Fruit fly (Drosophila melanogaster): ENCODE data around the gene psidin.

The psidin gene

dm6 chr3R:19999474-19999873, 22.0 kb upstream of the psidin start (continued):
- TF ChIP-seq CG9437 (GFP tag; optimal IDR thresholded peaks at IDR 0.05) (peak; percentile 58), CG14860 (GFP tag; IDR thresholded peaks at IDR 0.05; ENCODE audit: partially characterized antibody) (no peak), psq (GFP tag; optimal IDR thresholded peaks at IDR 0.05) (peak; percentile 41), CG13894 (tag; optimal IDR thresholded peaks at IDR 0.05) (peak; percentile 63), Lhr (GFP tag; optimal IDR thresholded peaks at IDR 0.05) (peak; percentile 44), CrebB (tag; optimal IDR thresholded peaks at IDR 0.05) (peak; percentile 63), danr (GFP tag; IDR thresholded peaks at IDR 0.05) (no peak), CG6272 (GFP tag; IDR thresholded peaks at IDR 0.05) (peak; percentile 57; the same call in 1 of the 2 replicates), Mad (GFP tag; optimal IDR thresholded peaks at IDR 0.05) (no peak), ash1 (GFP tag; optimal IDR thresholded peaks at IDR 0.05) (no peak), CG30431 (GFP tag; optimal IDR thresholded peaks at IDR 0.05) (peak; percentile 28), Vsx1 (GFP tag; optimal IDR thresholded peaks at IDR 0.05) (peak; percentile 44), CG10979 (tag; optimal IDR thresholded peaks at IDR 0.05) (peak; percentile 88), Atf6 (GFP tag; IDR thresholded peaks at IDR 0.05) (peak; percentile 81), bab2 (GFP tag; optimal IDR thresholded peaks at IDR 0.05) (no peak), Dip2 (GFP tag; IDR thresholded peaks at IDR 0.05) (no peak), CG6683 (GFP tag; optimal IDR thresholded peaks at IDR 0.05) (peak; percentile 66), tap (tag; optimal IDR thresholded peaks at IDR 0.05) (peak; percentile 91), zfh2 (GFP tag; optimal IDR thresholded peaks at IDR 0.05) (no peak), Spps (tag; optimal IDR thresholded peaks at IDR 0.05) (peak; percentile 66), kay (GFP tag; optimal IDR thresholded peaks at IDR 0.05) (no peak), CG8359 (GFP tag; optimal IDR thresholded peaks at IDR 0.05; ENCODE audit: borderline replicate concordance) (peak; percentile 14), CG17186 (GFP tag; optimal IDR thresholded peaks at IDR 0.05) (no peak), Meics (GFP tag; optimal IDR thresholded peaks at IDR 0.05) (peak; percentile 78), sim (GFP tag; IDR thresholded peaks at IDR 0.05) (peak; percentile 71), Nf-YA (GFP tag; IDR thresholded peaks at IDR 0.05) (peak; percentile 61; the same call in 1 of the 2 replicates), tin (GFP tag; optimal IDR thresholded peaks at IDR 0.05) (peak; percentile 72), Jarid2 (GFP tag; optimal IDR thresholded peaks at IDR 0.05) (peak; percentile 28), maf-S (GFP tag; optimal IDR thresholded peaks at IDR 0.05) (no peak), Tbp (GFP tag; optimal IDR thresholded peaks at IDR 0.05) (no peak), CG3281 (GFP tag; optimal IDR thresholded peaks at IDR 0.05) (peak; percentile 72), CG12942 (GFP tag; optimal IDR thresholded peaks at IDR 0.05) (peak; percentile 61), CG1233 (GFP tag; optimal IDR thresholded peaks at IDR 0.05) (peak; percentile 56), CG30403 (GFP tag; optimal IDR thresholded peaks at IDR 0.05) (peak; percentile 74), z (GFP tag; IDR thresholded peaks at IDR 0.05) (no peak), CG11398 (GFP tag; optimal IDR thresholded peaks at IDR 0.05) (no peak), CG14965 (GFP tag; optimal IDR thresholded peaks at IDR 0.05; ENCODE audit: borderline replicate concordance) (no peak), CG34376 (GFP tag; optimal IDR thresholded peaks at IDR 0.05) (no peak), lmd (GFP tag; IDR thresholded peaks at IDR 0.05) (peak; percentile 87), NC2β (GFP tag; optimal IDR thresholded peaks at IDR 0.05) (no peak), Med (GFP tag) (peak; percentile 55), Adf1 (GFP tag; IDR thresholded peaks at IDR 0.05) (peak; percentile 11; the same call in 1 of the 2 replicates), sisA (GFP tag; IDR thresholded peaks at IDR 0.05) (peak; percentile 77), slp2 (GFP tag; optimal IDR thresholded peaks at IDR 0.05) (no peak), row (GFP tag; IDR thresholded peaks at IDR 0.05) (peak; percentile 92), CG4328 (GFP tag; optimal IDR thresholded peaks at IDR 0.05) (no peak), Camta (GFP tag; optimal IDR thresholded peaks at IDR 0.05) (no peak), dysf (GFP tag; IDR thresholded peaks at IDR 0.05) (peak; percentile 79), pho (GFP tag; optimal IDR thresholded peaks at IDR 0.05) (no peak), CG6689 (GFP tag; IDR thresholded peaks at IDR 0.05) (peak; percentile 84), NK7.1 (GFP tag; optimal IDR thresholded peaks at IDR 0.05) (no peak), NC2α (GFP tag; optimal IDR thresholded peaks at IDR 0.05) (no peak)

Data from whole organism, embryonic.